Worm (Caenorhabditis elegans) whole organism, L1 larva: Measurements from ENCODE around the gene R11G1.11.

ENCODE experiments used
- lin-15B ChIP-seq: fragments of 150-350 bp; sonication (generic microtip); optimal IDR thresholded peaks from 3 replicates; lab custom pipeline; 2014; ENCODE audit warnings: missing biosample characterization, missing genetic modification characterization
- sptf-1 ChIP-seq: fragments of 150-350 bp; optimal IDR thresholded peaks from 2 replicates; lab custom pipeline; 2014; ENCODE audit warnings: missing biosample characterization, missing genetic modification characterization
- tlp-1 ChIP-seq: fragments of 150-350 bp; optimal IDR thresholded peaks from 2 replicates; lab custom pipeline; 2014; ENCODE audit warnings: missing biosample characterization, missing genetic modification characterization

ce11 chrX:3650100-3650809 is 4.5 kb upstream of the R11G1.11 start, which contains the start of the genes sax-1 and R11G1.2:
- TF ChIP-seq sptf-1 (tag; lab: Kevin White, UChicago) = no peak
- TF ChIP-seq lin-15B (tag; lab: Kevin White, UChicago) = no peak
- TF ChIP-seq tlp-1 (tag; lab: Kevin White, UChicago) = no peak
